Fruit fly (Drosophila melanogaster) whole organism, embryonic: ENCODE data around the gene CG31525.

Experiments used
- Ada2b ChIP-seq: fragments of 200-800 bp; sonication (Bioruptor generic); IDR thresholded peaks from 2 replicates; pipeline ENCODE4 v1.3.6; 2022; ENCODE audit warnings: missing biosample characterization, missing genetic modification characterization
- CG10147 ChIP-seq: fragments of 200-800 bp; sonication (Bioruptor generic); optimal IDR thresholded peaks from 2 replicates; lab custom pipeline; 2019; ENCODE audit warnings: missing biosample characterization, mild to moderate bottlenecking, missing genetic modification characterization, moderate library complexity
- CG10267 ChIP-seq: fragments of 200-800 bp; sonication (Bioruptor generic); optimal IDR thresholded peaks from 2 replicates; lab custom pipeline; 2018; ENCODE audit warnings: missing biosample characterization, mild to moderate bottlenecking, missing genetic modification characterization, moderate library complexity
- CG10431 ChIP-seq: fragments of 200-800 bp; sonication (Bioruptor generic); optimal IDR thresholded peaks from 3 replicates; lab custom pipeline; 2018; ENCODE audit warnings: missing biosample characterization, mild to moderate bottlenecking, missing genetic modification characterization
- CG10543 ChIP-seq: fragments of 200-800 bp; sonication (Bioruptor generic); optimal IDR thresholded peaks from 3 replicates; lab custom pipeline; 2017; ENCODE audit warnings: missing biosample characterization, mild to moderate bottlenecking, missing genetic modification characterization, moderate library complexity
- CG10654 ChIP-seq: fragments of 200-800 bp; sonication (Bioruptor generic); optimal IDR thresholded peaks from 2 replicates; lab custom pipeline; 2016; ENCODE audit warnings: missing biosample characterization, missing genetic modification characterization
- CG15011 ChIP-seq: fragments of 200-800 bp; sonication (Bioruptor generic); optimal IDR thresholded peaks from 3 replicates; lab custom pipeline; 2018; ENCODE audit warnings: missing biosample characterization, mild to moderate bottlenecking, missing genetic modification characterization
- CG16813 ChIP-seq: fragments of 200-800 bp; sonication (Bioruptor generic); IDR thresholded peaks from 3 replicates; pipeline ENCODE4 v1.3.6; 2022; ENCODE audit warnings: missing biosample characterization, missing genetic modification characterization; ENCODE audit not compliant: partially characterized antibody
- CG17912 ChIP-seq: fragments of 200-800 bp; sonication (Bioruptor generic); optimal IDR thresholded peaks from 2 replicates; lab custom pipeline; 2018; ENCODE audit warnings: missing biosample characterization, mild to moderate bottlenecking, missing genetic modification characterization
- CG2199 ChIP-seq: fragments of 200-800 bp; sonication (Bioruptor generic); IDR thresholded peaks from 3 replicates; pipeline ENCODE4 v1.3.6; 2022; ENCODE audit warnings: missing biosample characterization, missing genetic modification characterization
- CG2875 ChIP-seq: fragments of 200-800 bp; sonication (Bioruptor generic); optimal IDR thresholded peaks from 2 replicates; lab custom pipeline; 2017; ENCODE audit warnings: missing biosample characterization, mild to moderate bottlenecking, missing genetic modification characterization, missing genetic modification reagents
- CG32767 ChIP-seq: fragments of 200-800 bp; sonication (Bioruptor generic); IDR thresholded peaks from 2 replicates; pipeline ENCODE4 v1.3.6; 2022; ENCODE audit warnings: missing biosample characterization, missing genetic modification characterization
- CG3281 ChIP-seq: fragments of 200-800 bp; sonication (Bioruptor generic); optimal IDR thresholded peaks from 3 replicates; lab custom pipeline; 2017; ENCODE audit warnings: missing biosample characterization, mild to moderate bottlenecking, missing genetic modification characterization
- CG6175 ChIP-seq: fragments of 200-800 bp; sonication (Bioruptor generic); IDR thresholded peaks from 3 replicates; pipeline ENCODE4 v1.3.6; 2022; ENCODE audit warnings: missing biosample characterization, missing genetic modification characterization
- CG6654 ChIP-seq: fragments of 200-800 bp; sonication (Bioruptor generic); optimal IDR thresholded peaks from 2 replicates; lab custom pipeline; 2017; ENCODE audit warnings: missing biosample characterization, mild to moderate bottlenecking, missing genetic modification characterization
- CG6689 ChIP-seq: fragments of 200-800 bp; sonication (Bioruptor generic); IDR thresholded peaks from 2 replicates; pipeline ENCODE4 v1.3.6; 2022; ENCODE audit warnings: missing biosample characterization, missing genetic modification characterization
- CG6854 ChIP-seq: fragments of 200-800 bp; sonication (Bioruptor generic); optimal IDR thresholded peaks from 3 replicates; lab custom pipeline; 2017; ENCODE audit warnings: missing biosample characterization, mild to moderate bottlenecking, missing genetic modification characterization
- CG7372 ChIP-seq: fragments of 200-800 bp; sonication (Bioruptor generic); IDR thresholded peaks from 2 replicates; pipeline ENCODE4 v1.3.6; 2022; ENCODE audit warnings: missing biosample characterization, missing genetic modification characterization
- CG7963 ChIP-seq: fragments of 200-800 bp; sonication (Bioruptor generic); IDR thresholded peaks from 3 replicates; pipeline ENCODE4 v1.3.6; 2022; ENCODE audit warnings: missing biosample characterization, missing genetic modification characterization; ENCODE audit not compliant: partially characterized antibody
- CG9215 ChIP-seq: fragments of 200-800 bp; sonication (Bioruptor generic); IDR thresholded peaks from 2 replicates; pipeline ENCODE4 v1.3.6; 2022; ENCODE audit warnings: missing biosample characterization, missing genetic modification characterization
- CrebB ChIP-seq: fragments of 200-800 bp; sonication (Bioruptor generic); optimal IDR thresholded peaks from 3 replicates; lab custom pipeline; 2018; ENCODE audit warnings: missing biosample characterization, mild to moderate bottlenecking, missing genetic modification characterization
- Doc2 ChIP-seq: fragments of 200-800 bp; sonication (Bioruptor generic); IDR thresholded peaks from 2 replicates; pipeline ENCODE4 v1.3.6; 2022; ENCODE audit warnings: missing biosample characterization, missing genetic modification characterization
- Ets97D ChIP-seq: fragments of 200-800 bp; sonication (Bioruptor generic); optimal IDR thresholded peaks from 3 replicates; lab custom pipeline; 2016; ENCODE audit warnings: missing biosample characterization, missing genetic modification characterization
- HLH4C ChIP-seq: fragments of 200-800 bp; sonication (Bioruptor generic); IDR thresholded peaks from 3 replicates; pipeline ENCODE4 v1.3.6; 2022; ENCODE audit warnings: missing biosample characterization, missing genetic modification characterization; ENCODE audit not compliant: partially characterized antibody
- HLHmδ ChIP-seq: fragments of 200-800 bp; sonication (Bioruptor generic); optimal IDR thresholded peaks from 2 replicates; lab custom pipeline; 2018; ENCODE audit warnings: missing biosample characterization, mild to moderate bottlenecking, missing genetic modification characterization, moderate library complexity
- HmgD ChIP-seq: fragments of 200-800 bp; sonication (Bioruptor generic); optimal IDR thresholded peaks from 3 replicates; lab custom pipeline; 2016; ENCODE audit warnings: missing biosample characterization, missing genetic modification characterization
- MTF-1 ChIP-seq: fragments of 200-800 bp; sonication (Bioruptor generic); optimal IDR thresholded peaks from 2 replicates; lab custom pipeline; 2018; ENCODE audit warnings: missing biosample characterization, mild to moderate bottlenecking, missing genetic modification characterization, borderline replicate concordance
- Max ChIP-seq: fragments of 200-800 bp; sonication (Bioruptor generic); optimal IDR thresholded peaks from 2 replicates; lab custom pipeline; 2016; ENCODE audit warnings: missing biosample characterization, mild to moderate bottlenecking, missing genetic modification characterization
- Meics ChIP-seq: fragments of 200-800 bp; sonication (Bioruptor generic); optimal IDR thresholded peaks from 2 replicates; lab custom pipeline; 2017; ENCODE audit warnings: missing biosample characterization, mild to moderate bottlenecking, missing genetic modification characterization
- Ravus ChIP-seq: fragments of 200-800 bp; sonication (Bioruptor generic); IDR thresholded peaks from 2 replicates; pipeline ENCODE4 v1.3.6; 2022; ENCODE audit warnings: missing biosample characterization, missing genetic modification characterization
- Sin3A ChIP-seq: fragments of >200 bp; optimal IDR thresholded peaks from 2 replicates; lab custom pipeline; 2018
- Sry-β ChIP-seq: fragments of 200-800 bp; sonication (Bioruptor generic); optimal IDR thresholded peaks from 2 replicates; lab custom pipeline; 2018; ENCODE audit warnings: missing biosample characterization, mild to moderate bottlenecking, missing genetic modification characterization, moderate library complexity
- Xrp1 ChIP-seq: fragments of 200-800 bp; sonication (Bioruptor generic); IDR thresholded peaks from 2 replicates; pipeline ENCODE4 v1.3.6; 2022; ENCODE audit warnings: missing biosample characterization, missing genetic modification characterization
- YL-1 ChIP-seq: fragments of 200-800 bp; sonication (Bioruptor generic); optimal IDR thresholded peaks from 3 replicates; lab custom pipeline; 2017; ENCODE audit warnings: missing biosample characterization, mild to moderate bottlenecking, missing genetic modification characterization
- cwo ChIP-seq: fragments of 200-800 bp; sonication (Bioruptor generic); optimal IDR thresholded peaks from 3 replicates; lab custom pipeline; 2017; ENCODE audit warnings: missing biosample characterization, missing genetic modification characterization, mild to moderate bottlenecking, moderate library complexity, missing genetic modification reagents
- hth ChIP-seq: fragments of >200 bp; optimal IDR thresholded peaks from 2 replicates; lab custom pipeline; 2017; ENCODE audit warnings: inconsistent platforms
- insv ChIP-seq, 2 experiments: fragments of 200-800 bp; sonication (Bioruptor generic); optimal IDR thresholded peaks; 3 replicates each; lab custom pipeline; 2016 to 2018; ENCODE audit warnings: missing biosample characterization in 2 of 2, missing genetic modification characterization in 2 of 2
- kay ChIP-seq: fragments of 200-800 bp; sonication (Bioruptor generic); optimal IDR thresholded peaks from 2 replicates; lab custom pipeline; 2016; ENCODE audit warnings: missing biosample characterization, missing genetic modification characterization
- lbe ChIP-seq: fragments of 200-800 bp; sonication (Bioruptor generic); optimal IDR thresholded peaks from 2 replicates; lab custom pipeline; 2016; ENCODE audit warnings: missing biosample characterization, mild to moderate bottlenecking, missing genetic modification characterization
- nerfin-1 ChIP-seq: fragments of 200-800 bp; sonication (Bioruptor generic); optimal IDR thresholded peaks from 3 replicates; lab custom pipeline; 2019; ENCODE audit warnings: missing biosample characterization, mild to moderate bottlenecking, missing genetic modification characterization, moderate library complexity
- ro ChIP-seq: fragments of 200-800 bp; sonication (Bioruptor generic); IDR thresholded peaks from 2 replicates; pipeline ENCODE4 v1.3.6; 2022; ENCODE audit warnings: missing biosample characterization, missing genetic modification characterization
- sd ChIP-seq: fragments of 200-800 bp; sonication (Bioruptor generic); optimal IDR thresholded peaks from 3 replicates; lab custom pipeline; 2018; ENCODE audit warnings: missing biosample characterization, mild to moderate bottlenecking, missing genetic modification characterization, moderate library complexity
- so ChIP-seq: fragments of 200-800 bp; sonication (Bioruptor generic); IDR thresholded peaks from 3 replicates; pipeline ENCODE4 v1.3.6; 2022; ENCODE audit warnings: missing biosample characterization, missing genetic modification characterization
- tx ChIP-seq: fragments of 200-800 bp; sonication (Bioruptor generic); optimal IDR thresholded peaks from 2 replicates; lab custom pipeline; 2016; ENCODE audit warnings: missing biosample characterization, missing genetic modification characterization
- vnd ChIP-seq: fragments of 200-800 bp; sonication (Bioruptor generic); IDR thresholded peaks from 3 replicates; pipeline ENCODE4 v1.3.6; 2022; ENCODE audit warnings: missing biosample characterization, missing genetic modification characterization; ENCODE audit not compliant: partially characterized antibody
- wek ChIP-seq: fragments of 200-800 bp; sonication (Bioruptor generic); optimal IDR thresholded peaks from 3 replicates; lab custom pipeline; 2018; ENCODE audit warnings: missing biosample characterization, mild to moderate bottlenecking, missing genetic modification characterization, moderate library complexity
- zen ChIP-seq: fragments of 200-800 bp; sonication (Bioruptor generic); optimal IDR thresholded peaks from 3 replicates; lab custom pipeline; 2018; ENCODE audit warnings: missing biosample characterization, mild to moderate bottlenecking, missing genetic modification characterization, moderate library complexity
- zfh1 ChIP-seq: fragments of 200-800 bp; sonication (Bioruptor generic); IDR thresholded peaks from 3 replicates; pipeline ENCODE4 v1.3.6; 2022; ENCODE audit warnings: missing biosample characterization, missing genetic modification characterization

CG31525 gene

DNA sequence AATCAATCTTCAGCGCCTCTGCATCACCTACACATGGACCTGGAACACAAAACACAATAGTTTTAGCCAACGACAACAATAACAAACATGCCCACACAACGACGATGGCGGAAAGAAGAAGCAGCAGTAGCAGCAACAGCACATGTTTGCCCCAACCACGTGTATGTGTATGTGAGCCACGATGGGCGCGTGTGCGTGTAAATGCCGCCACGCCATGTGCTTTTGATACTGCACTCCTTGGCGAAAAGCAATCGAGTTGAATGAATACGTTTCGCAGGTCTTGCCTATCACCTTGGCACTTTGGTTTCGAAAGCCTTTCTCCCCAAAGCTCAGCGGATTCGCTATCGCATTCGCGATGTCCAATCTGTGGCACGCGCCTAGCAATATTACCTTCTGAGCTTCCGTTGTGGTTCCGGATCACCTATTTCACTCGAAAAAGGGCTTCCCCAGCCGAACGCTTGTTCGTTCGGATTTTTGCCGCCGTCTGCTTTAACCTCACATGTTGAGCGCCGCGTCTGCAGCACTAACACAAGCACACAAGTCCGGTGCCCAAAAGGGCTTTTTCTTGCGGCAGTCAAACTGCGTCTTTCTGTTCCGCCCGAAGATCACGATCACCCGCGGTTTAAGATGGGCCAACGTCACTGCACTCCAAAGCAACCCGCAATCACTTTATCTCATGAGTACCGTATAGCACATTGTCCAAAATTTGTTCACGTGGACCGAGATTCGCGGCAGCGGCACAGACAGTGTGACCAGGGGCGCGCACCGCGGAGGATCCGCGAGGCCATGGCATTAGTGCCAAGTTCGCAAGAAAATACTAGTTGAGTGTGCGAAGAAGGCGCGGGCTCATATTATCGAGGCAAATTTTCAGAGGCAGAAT is 2.0 kb downstream of the CG31525 start, which contains the start of gene srl (continued):
- TF ChIP-seq CG2199 (GFP tag; lab: Robert Waterston, UW) (peak; percentile 85; the same call in 2 of the 3 replicates), Meics (no peak), CG6854 (no peak), CG10431 (GFP tag; lab: Kevin White, UChicago) (no peak), tx (GFP tag; lab: Kevin White, UChicago) (no peak), cwo (GFP tag; lab: Kevin White, UChicago) (peak; percentile 42), Max (GFP tag; lab: Kevin White, UChicago) (peak; percentile 85), YL-1 (GFP tag; lab: Kevin White, UChicago) (peak; percentile 94), CG16813 (GFP tag; lab: Robert Waterston, UW) (0 out of 3 replicates have a peak, but pooled peaks have one; percentile 19), Sin3A (lab: Kevin White, UChicago) (peak; percentile 76), CG6175 (GFP tag; lab: Robert Waterston, UW) (peak; percentile 69; the same call in 1 of the 3 replicates), Ada2b (GFP tag; lab: Robert Waterston, UW) (no peak), CrebB (tag; lab: Kevin White, UChicago) (peak; percentile 47), HLH4C (GFP tag; lab: Robert Waterston, UW) (peak; percentile 46; the same call in 2 of the 3 replicates), wek (peak; percentile 42), vnd (0 out of 3 replicates have a peak, but pooled peaks have one; percentile 19), Sry-β (GFP tag; lab: Kevin White, UChicago) (no peak), Doc2 (GFP tag; lab: Robert Waterston, UW) (no peak), CG7372 (GFP tag; lab: Robert Waterston, UW) (no peak), CG32767 (GFP tag; lab: Robert Waterston, UW) (no peak), ro (GFP tag; lab: Robert Waterston, UW) (no peak), sd (tag; lab: Kevin White, UChicago) (no peak), kay (no peak), Ravus (no peak), CG15011 (GFP tag; lab: Kevin White, UChicago) (no peak), CG10654 (GFP tag; lab: Kevin White, UChicago) (no peak), CG3281 (GFP tag; lab: Kevin White, UChicago) (no peak), zfh1 (GFP tag; lab: Robert Waterston, UW) (peak; percentile 35; the same call in 1 of the 3 replicates), hth (lab: Kevin White, UChicago) (no peak), CG10267 (peak; percentile 22), CG7963 (no peak; the same call in 2 of the 3 replicates), CG17912 (GFP tag; lab: Kevin White, UChicago) (no peak), CG10147 (GFP tag; lab: Kevin White, UChicago) (no peak), nerfin-1 (tag; lab: Kevin White, UChicago) (peak; percentile 74), CG6689 (no peak), CG9215 (no peak), MTF-1 (GFP tag; lab: Kevin White, UChicago) (peak; percentile 11), Xrp1 (peak; percentile 12; the same call in 1 of the 2 replicates), Ets97D (GFP tag; lab: Kevin White, UChicago) (peak; percentile 70), so (GFP tag; lab: Robert Waterston, UW) (no peak; the same call in 2 of the 3 replicates), CG6654 (no peak), zen (tag; lab: Kevin White, UChicago) (no peak), CG10543 (GFP tag; lab: Kevin White, UChicago) (peak; percentile 51), HmgD (peak; percentile 52), insv (GFP tag; optimal IDR thresholded peaks at IDR 0.05; lab: Kevin White, UChicago) (no peak), HLHmδ (GFP tag; lab: Kevin White, UChicago) (peak; percentile 60), lbe (no peak), CG2875 (GFP tag; lab: Kevin White, UChicago) (no peak)
